Fruit fly (Drosophila melanogaster) whole organism, pupa: ENCODE measurements around the gene Nep6.

ENCODE experiments used
- CG17806 ChIP-seq: fragments of 200-800 bp; sonication (Bioruptor generic); optimal IDR thresholded peaks from 2 replicates; lab custom pipeline; 2018; ENCODE audit warnings: missing biosample characterization, mild to moderate bottlenecking, missing genetic modification characterization, moderate library complexity
- CG32121 ChIP-seq: fragments of 200-800 bp; sonication (Bioruptor generic); IDR thresholded peaks from 2 replicates; pipeline ENCODE4 v1.3.6; 2022; ENCODE audit warnings: missing biosample characterization, missing genetic modification characterization
- CG34367 ChIP-seq: fragments of 200-800 bp; sonication (Bioruptor generic); optimal IDR thresholded peaks from 2 replicates; lab custom pipeline; 2018; ENCODE audit warnings: missing biosample characterization, mild to moderate bottlenecking, missing genetic modification characterization
- CG8159 ChIP-seq: fragments of 200-800 bp; sonication (Bioruptor generic); optimal IDR thresholded peaks from 3 replicates; lab custom pipeline; 2018; ENCODE audit warnings: missing biosample characterization, mild to moderate bottlenecking, missing genetic modification characterization, moderate library complexity
- CG9948 ChIP-seq: fragments of 200-800 bp; sonication (Bioruptor generic); optimal IDR thresholded peaks from 2 replicates; lab custom pipeline; 2018; ENCODE audit warnings: missing biosample characterization, mild to moderate bottlenecking, missing genetic modification characterization, moderate library complexity
- EcR ChIP-seq: fragments of 200-800 bp; sonication (Bioruptor generic); optimal IDR thresholded peaks from 3 replicates; lab custom pipeline; 2019; ENCODE audit warnings: missing biosample characterization, missing genetic modification characterization, mild to moderate bottlenecking, moderate library complexity, missing genetic modification reagents
- Ets98B ChIP-seq: fragments of 200-800 bp; sonication (Bioruptor generic); IDR thresholded peaks from 2 replicates; pipeline ENCODE4 v1.3.6; 2022; ENCODE audit warnings: missing biosample characterization, missing genetic modification characterization
- Pif1A ChIP-seq: fragments of 200-800 bp; sonication (Bioruptor generic); optimal IDR thresholded peaks from 3 replicates; lab custom pipeline; 2016; ENCODE audit warnings: missing biosample characterization, missing genetic modification characterization
- Pif1B ChIP-seq: fragments of 200-800 bp; sonication (Bioruptor generic); optimal IDR thresholded peaks from 3 replicates; lab custom pipeline; 2016; ENCODE audit warnings: missing biosample characterization, missing genetic modification characterization
- fd96Ca ChIP-seq: fragments of 200-800 bp; sonication (Bioruptor generic); IDR thresholded peaks from 3 replicates; pipeline ENCODE4 v1.3.6; 2022; ENCODE audit warnings: missing biosample characterization, missing genetic modification characterization
- gl ChIP-seq: fragments of 200-800 bp; sonication (Bioruptor generic); optimal IDR thresholded peaks from 2 replicates; lab custom pipeline; 2018; ENCODE audit warnings: missing biosample characterization, mild to moderate bottlenecking, missing genetic modification characterization
- rn ChIP-seq: fragments of 200-800 bp; sonication (Bioruptor generic); IDR thresholded peaks from 2 replicates; pipeline ENCODE4 v1.3.6; 2022; ENCODE audit warnings: missing biosample characterization, missing genetic modification characterization

DNA sequence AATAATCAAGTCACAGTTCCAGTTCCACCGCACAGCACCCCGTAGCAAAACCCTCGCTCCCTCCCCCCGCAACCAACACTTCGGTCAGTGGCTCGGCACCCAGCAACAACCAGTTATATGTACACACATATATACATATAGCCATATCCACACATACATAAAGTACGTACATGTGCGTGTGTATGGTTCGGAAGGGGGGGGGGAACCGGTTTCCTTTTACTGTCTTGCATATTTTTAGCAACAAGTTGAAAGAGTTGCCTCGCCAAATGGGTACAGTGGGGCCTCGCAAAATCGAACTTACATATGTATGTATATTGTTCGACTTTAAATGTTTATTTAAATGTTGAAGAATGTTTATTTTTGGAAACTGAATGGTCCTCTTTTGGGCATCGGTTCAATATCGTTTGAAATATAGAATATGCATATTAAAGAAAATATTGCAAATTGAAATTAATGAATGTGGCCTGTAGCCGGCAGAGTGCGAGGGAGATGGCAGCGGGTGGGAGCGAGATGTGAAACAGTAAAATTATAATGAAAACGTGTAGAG, 46.4 kb upstream of the Nep6 start:
- peak; percentile 91 for TF ChIP-seq CG8159 (tag; lab: Kevin White, UChicago)
- peak; percentile 72; the same call in 1 of the 2 replicates for TF ChIP-seq rn
- TF ChIP-seq CG9948 (tag; lab: Kevin White, UChicago): peak; percentile 86
- TF ChIP-seq Ets98B (GFP tag; lab: Robert Waterston, UW): peak; percentile 90
- TF ChIP-seq Pif1B (GFP tag; lab: Kevin White, UChicago): peak; percentile 85
- peak; percentile 70 for TF ChIP-seq gl (tag; lab: Kevin White, UChicago)
- peak; percentile 93 for TF ChIP-seq CG32121 (GFP tag; lab: Robert Waterston, UW)
- peak; percentile 89 for TF ChIP-seq Pif1A (GFP tag; lab: Kevin White, UChicago)
- TF ChIP-seq EcR (GFP tag; lab: Kevin White, UChicago): peak; percentile 97
- peak; percentile 86 for TF ChIP-seq CG34367 (tag; lab: Kevin White, UChicago)
- TF ChIP-seq CG17806 (tag; lab: Kevin White, UChicago): peak; percentile 88
- peak; percentile 94 for TF ChIP-seq fd96Ca (GFP tag; lab: Robert Waterston, UW)
